Fruit fly (Drosophila melanogaster) whole organism, embryonic: ENCODE data around the gene CG13850.
A peak's percentile ranks its signal among the peaks of the same experiment; 100 is the strongest.

Experiments used
- B-H1 ChIP-seq: fragments of 200-800 bp; sonication (Bioruptor generic); IDR thresholded peaks from 3 replicates; pipeline ENCODE4 v1.3.6; 2022; ENCODE audit warnings: missing biosample characterization, missing genetic modification characterization
- CG10321 ChIP-seq: fragments of 200-800 bp; sonication (Bioruptor generic); IDR thresholded peaks from 2 replicates; pipeline ENCODE4 v1.3.6; 2022; ENCODE audit warnings: missing biosample characterization, missing genetic modification characterization
- CG10431 ChIP-seq: fragments of 200-800 bp; sonication (Bioruptor generic); optimal IDR thresholded peaks from 3 replicates; lab custom pipeline; 2018; ENCODE audit warnings: missing biosample characterization, mild to moderate bottlenecking, missing genetic modification characterization
- CG11093 ChIP-seq: fragments of 200-800 bp; sonication (Bioruptor generic); IDR thresholded peaks from 3 replicates; pipeline ENCODE4 v1.3.6; 2022; ENCODE audit warnings: missing biosample characterization, missing genetic modification characterization
- CG12769 ChIP-seq: fragments of 200-800 bp; sonication (Bioruptor generic); optimal IDR thresholded peaks from 2 replicates; lab custom pipeline; 2019; ENCODE audit warnings: missing biosample characterization, mild to moderate bottlenecking, missing genetic modification characterization, moderate library complexity
- CG13775 ChIP-seq: fragments of 200-800 bp; sonication (Bioruptor generic); optimal IDR thresholded peaks from 3 replicates; lab custom pipeline; 2017; ENCODE audit warnings: missing biosample characterization, mild to moderate bottlenecking, missing genetic modification characterization
- CG14050 ChIP-seq: fragments of 200-800 bp; sonication (Bioruptor generic); IDR thresholded peaks from 3 replicates; pipeline ENCODE4 v1.3.6; 2022; ENCODE audit warnings: missing biosample characterization, missing genetic modification characterization
- CG15073 ChIP-seq: fragments of 200-800 bp; sonication (Bioruptor generic); optimal IDR thresholded peaks from 2 replicates; lab custom pipeline; 2016; ENCODE audit warnings: missing biosample characterization, missing genetic modification characterization
- CG1602 ChIP-seq: fragments of 200-800 bp; sonication (Bioruptor generic); optimal IDR thresholded peaks from 3 replicates; lab custom pipeline; 2016; ENCODE audit warnings: missing biosample characterization, missing genetic modification characterization
- CG16815 ChIP-seq: fragments of 200-800 bp; sonication (Bioruptor generic); optimal IDR thresholded peaks from 3 replicates; lab custom pipeline; 2017; ENCODE audit warnings: missing biosample characterization, mild to moderate bottlenecking, missing genetic modification characterization
- CG17802 ChIP-seq: fragments of 200-800 bp; sonication (Bioruptor generic); optimal IDR thresholded peaks from 2 replicates; lab custom pipeline; 2018; ENCODE audit warnings: missing biosample characterization, mild to moderate bottlenecking, missing genetic modification characterization, moderate library complexity
- CG1832 ChIP-seq: fragments of 200-800 bp; sonication (Bioruptor generic); optimal IDR thresholded peaks from 2 replicates; lab custom pipeline; 2017; ENCODE audit warnings: missing biosample characterization, mild to moderate bottlenecking, missing genetic modification characterization, inconsistent platforms
- CG31224 ChIP-seq: fragments of 200-800 bp; sonication (Bioruptor generic); IDR thresholded peaks from 2 replicates; pipeline ENCODE4 v1.3.6; 2022; ENCODE audit warnings: missing biosample characterization, missing genetic modification characterization
- CG31441 ChIP-seq: fragments of 200-800 bp; sonication (Bioruptor generic); IDR thresholded peaks from 2 replicates; pipeline ENCODE4 v1.3.6; 2022; ENCODE audit warnings: missing biosample characterization, missing genetic modification characterization
- CG3281 ChIP-seq: fragments of 200-800 bp; sonication (Bioruptor generic); optimal IDR thresholded peaks from 3 replicates; lab custom pipeline; 2017; ENCODE audit warnings: missing biosample characterization, mild to moderate bottlenecking, missing genetic modification characterization
- CG3726 ChIP-seq: fragments of 200-800 bp; sonication (Bioruptor generic); IDR thresholded peaks from 3 replicates; pipeline ENCODE4, ENCODE4 v1.3.6; 2022; ENCODE audit warnings: missing biosample characterization, missing genetic modification characterization
- CG4328 ChIP-seq: fragments of 200-800 bp; sonication (Bioruptor generic); optimal IDR thresholded peaks from 3 replicates; lab custom pipeline; 2017; ENCODE audit warnings: missing biosample characterization, missing genetic modification reagents, missing genetic modification characterization
- CG5245 ChIP-seq: fragments of 200-800 bp; sonication (Bioruptor generic); optimal IDR thresholded peaks from 3 replicates; lab custom pipeline; 2016; ENCODE audit warnings: missing biosample characterization, missing genetic modification characterization
- CG8290 ChIP-seq, 3 experiments: fragments of 200-800 bp; sonication (Bioruptor generic); optimal IDR thresholded peaks; 2 replicates each; lab custom pipeline; 2016 to 2019; ENCODE audit warnings: missing biosample characterization in 3 of 3, missing genetic modification characterization in 3 of 3, mild to moderate bottlenecking in 2 of 3, moderate library complexity in 1 of 3
- Chrac-16 ChIP-seq: fragments of 200-800 bp; sonication (Bioruptor generic); optimal IDR thresholded peaks from 3 replicates; lab custom pipeline; 2016; ENCODE audit warnings: missing biosample characterization, missing genetic modification characterization
- Deaf1 ChIP-seq: fragments of 200-800 bp; optimal IDR thresholded peaks from 3 replicates; lab custom pipeline; 2019; ENCODE audit warnings: missing biosample characterization, mild to moderate bottlenecking, missing genetic modification characterization, moderate library complexity
- Dek ChIP-seq: fragments of 200-800 bp; sonication (Bioruptor generic); optimal IDR thresholded peaks from 3 replicates; lab custom pipeline; 2019; ENCODE audit warnings: missing biosample characterization, mild to moderate bottlenecking, missing genetic modification characterization, moderate library complexity
- Dip3 ChIP-seq: fragments of 200-800 bp; sonication (Bioruptor generic); optimal IDR thresholded peaks from 3 replicates; lab custom pipeline; 2016; ENCODE audit warnings: missing biosample characterization, missing genetic modification characterization
- HHEX ChIP-seq: fragments of 200-800 bp; sonication (Bioruptor generic); optimal IDR thresholded peaks from 3 replicates; lab custom pipeline; 2017; ENCODE audit warnings: missing biosample characterization, mild to moderate bottlenecking, missing genetic modification characterization, missing genetic modification reagents
- Hand ChIP-seq: fragments of 200-800 bp; sonication (Bioruptor generic); optimal IDR thresholded peaks from 2 replicates; lab custom pipeline; 2017; ENCODE audit warnings: mild to moderate bottlenecking, missing biosample characterization, missing genetic modification reagents, missing genetic modification characterization
- Jarid2 ChIP-seq: fragments of 200-800 bp; sonication (Bioruptor generic); optimal IDR thresholded peaks from 3 replicates; lab custom pipeline; 2017; ENCODE audit warnings: mild to moderate bottlenecking, missing biosample characterization, missing genetic modification reagents, missing genetic modification characterization
- Mad ChIP-seq: fragments of 200-800 bp; sonication (Bioruptor generic); optimal IDR thresholded peaks from 2 replicates; lab custom pipeline; 2016; ENCODE audit warnings: missing biosample characterization, missing genetic modification characterization
- NC2β ChIP-seq: fragments of 200-800 bp; sonication (Bioruptor generic); optimal IDR thresholded peaks from 2 replicates; lab custom pipeline; 2016; ENCODE audit warnings: missing biosample characterization, missing genetic modification characterization
- Nf-YA ChIP-seq: fragments of 200-800 bp; sonication (Bioruptor generic); IDR thresholded peaks from 2 replicates; pipeline ENCODE4 v1.3.6; 2022; ENCODE audit warnings: missing biosample characterization, missing genetic modification characterization
- NfI ChIP-seq: fragments of 200-800 bp; sonication (Bioruptor generic); optimal IDR thresholded peaks from 3 replicates; lab custom pipeline; 2018; ENCODE audit warnings: missing biosample characterization, mild to moderate bottlenecking, missing genetic modification characterization, moderate library complexity
- Six4 ChIP-seq: fragments of 200-800 bp; sonication (Bioruptor generic); optimal IDR thresholded peaks from 2 replicates; lab custom pipeline; 2016; ENCODE audit warnings: missing biosample characterization, missing genetic modification characterization
- bcd ChIP-seq: fragments of 200-800 bp; sonication (Bioruptor generic); optimal IDR thresholded peaks from 2 replicates; lab custom pipeline; 2017; ENCODE audit warnings: missing biosample characterization, mild to moderate bottlenecking, missing genetic modification characterization
- caup ChIP-seq: fragments of 200-800 bp; sonication (Bioruptor generic); optimal IDR thresholded peaks from 3 replicates; lab custom pipeline; 2017; ENCODE audit warnings: missing biosample characterization, mild to moderate bottlenecking, missing genetic modification characterization, moderate library complexity; ENCODE audit not compliant: severe bottlenecking
- chif ChIP-seq, 2 experiments: fragments of 200-800 bp; sonication (Bioruptor generic); optimal IDR thresholded peaks; 3 replicates each; lab custom pipeline; 2016; ENCODE audit warnings: missing biosample characterization in 2 of 2, missing genetic modification characterization in 2 of 2
- gem ChIP-seq: fragments of 200-800 bp; sonication (Bioruptor generic); optimal IDR thresholded peaks from 2 replicates; lab custom pipeline; 2019; ENCODE audit warnings: missing biosample characterization, mild to moderate bottlenecking, missing genetic modification characterization, moderate library complexity
- gsb ChIP-seq: fragments of 200-800 bp; sonication (Bioruptor generic); IDR thresholded peaks from 2 replicates; pipeline ENCODE4 v1.3.6; 2022; ENCODE audit warnings: missing biosample characterization, missing genetic modification characterization
- ind ChIP-seq: fragments of 200-800 bp; sonication (Bioruptor generic); optimal IDR thresholded peaks from 3 replicates; lab custom pipeline; 2016; ENCODE audit warnings: missing biosample characterization, missing genetic modification characterization
- klu ChIP-seq: fragments of 200-800 bp; sonication (Bioruptor generic); IDR thresholded peaks from 2 replicates; pipeline ENCODE4 v1.3.6; 2022; ENCODE audit warnings: missing biosample characterization, missing genetic modification characterization
- lbe ChIP-seq: fragments of 200-800 bp; sonication (Bioruptor generic); optimal IDR thresholded peaks from 2 replicates; lab custom pipeline; 2016; ENCODE audit warnings: missing biosample characterization, mild to moderate bottlenecking, missing genetic modification characterization
- lilli ChIP-seq: fragments of 200-800 bp; sonication (Bioruptor generic); optimal IDR thresholded peaks from 3 replicates; lab custom pipeline; 2016; ENCODE audit warnings: missing biosample characterization, missing genetic modification characterization
- lola ChIP-seq, 3 experiments: fragments of >200 bp in 2 of 3; fragments of 200-800 bp in 1 of 3; sonication (Bioruptor generic) in 1 of 3; optimal IDR thresholded peaks; 2 replicates each; lab custom pipeline; 2017 to 2019; ENCODE audit warnings: missing biosample characterization in 3 of 3, missing genetic modification characterization in 3 of 3, mild to moderate bottlenecking in 1 of 3, moderate library complexity in 1 of 3
- nau ChIP-seq: fragments of 200-800 bp; sonication (Bioruptor generic); optimal IDR thresholded peaks from 3 replicates; lab custom pipeline; 2017; ENCODE audit warnings: missing biosample characterization, mild to moderate bottlenecking, missing genetic modification characterization, missing genetic modification reagents
- oc ChIP-seq: fragments of 200-800 bp; sonication (Bioruptor generic); optimal IDR thresholded peaks from 2 replicates; lab custom pipeline; 2018; ENCODE audit warnings: missing biosample characterization, mild to moderate bottlenecking, missing genetic modification characterization, moderate library complexity
- pros ChIP-seq: fragments of 200-800 bp; sonication (Bioruptor generic); optimal IDR thresholded peaks from 3 replicates; lab custom pipeline; 2019; ENCODE audit warnings: missing biosample characterization, mild to moderate bottlenecking, missing genetic modification characterization, moderate library complexity
- sim ChIP-seq: fragments of 200-800 bp; sonication (Bioruptor generic); IDR thresholded peaks from 2 replicates; pipeline ENCODE4 v1.3.6; 2022; ENCODE audit warnings: missing biosample characterization, missing genetic modification characterization
- toy ChIP-seq: fragments of 200-800 bp; sonication (Bioruptor generic); IDR thresholded peaks from 2 replicates; pipeline ENCODE4 v1.3.6; 2022; ENCODE audit warnings: missing biosample characterization, missing genetic modification characterization
- wor ChIP-seq: fragments of 200-800 bp; sonication (Bioruptor generic); IDR thresholded peaks from 2 replicates; pipeline ENCODE4 v1.3.6; 2022; ENCODE audit warnings: missing biosample characterization, missing genetic modification characterization
- zen ChIP-seq: fragments of 200-800 bp; sonication (Bioruptor generic); optimal IDR thresholded peaks from 3 replicates; lab custom pipeline; 2018; ENCODE audit warnings: missing biosample characterization, mild to moderate bottlenecking, missing genetic modification characterization, moderate library complexity

The CG13850 gene

DNA sequence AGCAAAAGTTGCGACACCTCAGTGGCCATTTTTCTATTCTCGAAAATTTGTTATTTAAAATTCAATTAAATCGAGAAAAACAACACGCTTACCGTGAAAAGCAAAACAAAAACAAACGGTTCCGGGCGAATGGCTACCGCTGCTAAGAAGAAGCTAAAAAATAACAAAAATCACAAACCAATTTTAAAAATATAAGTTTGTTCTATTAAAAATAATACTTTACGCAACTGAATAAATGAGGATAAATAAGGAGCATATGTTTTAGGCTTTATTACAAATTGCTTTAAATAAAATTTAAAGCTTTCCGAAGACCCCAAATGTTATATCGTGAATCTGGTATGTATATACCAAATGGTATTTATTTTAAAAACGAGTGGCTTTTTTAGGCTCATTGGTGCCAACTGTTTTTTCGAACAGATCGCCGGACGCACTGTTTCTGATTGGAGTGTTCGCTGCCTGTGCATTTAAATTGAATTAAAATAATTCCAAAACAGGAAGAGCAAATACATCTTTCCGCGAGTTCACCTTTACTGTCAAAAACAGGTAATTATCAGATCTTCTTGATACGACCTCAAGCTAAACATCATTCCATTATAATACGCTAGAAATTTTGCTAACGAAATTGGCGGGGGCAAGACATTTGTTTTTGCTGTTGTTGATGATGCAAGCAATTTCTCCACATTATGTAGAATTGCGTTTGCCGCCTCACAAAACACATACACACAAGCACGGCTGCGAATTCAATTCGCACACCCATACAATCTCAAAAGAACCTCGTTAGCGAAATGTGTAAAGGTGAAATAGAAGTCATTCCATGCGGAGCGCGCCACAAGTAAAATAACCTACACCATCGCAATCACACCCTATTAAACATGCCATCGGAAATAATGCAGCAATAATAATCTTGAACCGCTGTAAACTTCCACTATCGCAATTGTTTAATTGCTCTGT is 43.3 kb downstream of the CG13850 start, which contains the start of the genes Polr3F and PyK (continued):
- TF ChIP-seq CG8290 (GFP tag; optimal IDR thresholded peaks at IDR 0.05; lab: Kevin White, UChicago) (no peak), CG8290 (tag; optimal IDR thresholded peaks at IDR 0.05; lab: Kevin White, UChicago) (peak in 1 of 2 experiments; percentile 40), ind (peak; percentile 14), CG16815 (GFP tag; lab: Kevin White, UChicago) (no peak), CG3281 (no peak), Chrac-16 (GFP tag; lab: Kevin White, UChicago) (peak; percentile 8), gsb (GFP tag; lab: Robert Waterston, UW) (no peak), toy (GFP tag; lab: Robert Waterston, UW) (no peak), pros (GFP tag; lab: Kevin White, UChicago) (no peak), oc (no peak), CG31224 (GFP tag; lab: Robert Waterston, UW) (no peak), CG17802 (tag; lab: Kevin White, UChicago) (no peak), Six4 (GFP tag; lab: Kevin White, UChicago) (no peak), wor (no peak), caup (GFP tag; lab: Kevin White, UChicago) (peak; percentile 38), CG5245 (no peak), CG11093 (GFP tag; lab: Robert Waterston, UW) (no peak), Mad (GFP tag; lab: Kevin White, UChicago) (no peak), CG1602 (GFP tag; lab: Kevin White, UChicago) (no peak), Jarid2 (GFP tag; lab: Kevin White, UChicago) (peak; percentile 64), nau (no peak), sim (GFP tag; lab: Robert Waterston, UW) (no peak), lbe (GFP tag; lab: Kevin White, UChicago) (peak; percentile 32), zen (tag; lab: Kevin White, UChicago) (peak; percentile 28), CG13775 (GFP tag; lab: Kevin White, UChicago) (peak; percentile 40), Hand (GFP tag; lab: Kevin White, UChicago) (no peak), CG1832 (GFP tag; lab: Kevin White, UChicago) (no peak), CG10431 (no peak), NC2β (GFP tag; lab: Kevin White, UChicago) (no peak), CG31441 (GFP tag; lab: Robert Waterston, UW) (peak; percentile 50; the same call in 1 of the 2 replicates), bcd (GFP tag; lab: Kevin White, UChicago) (no peak), CG4328 (no peak), CG10321 (GFP tag; lab: Robert Waterston, UW) (no peak), B-H1 (GFP tag; lab: Robert Waterston, UW) (no peak), HHEX (GFP tag; lab: Kevin White, UChicago) (peak; percentile 14), gem (peak; percentile 59), CG3726 (GFP tag; lab: Robert Waterston, UW) (no peak), klu (GFP tag; lab: Robert Waterston, UW) (no peak), Deaf1 (tag; lab: Kevin White, UChicago) (peak; percentile 2), CG14050 (no peak), lola (GFP tag; optimal IDR thresholded peaks at IDR 0.05; lab: Kevin White, UChicago) (no peak), Nf-YA (no peak), Dip3 (GFP tag; lab: Kevin White, UChicago) (peak; percentile 10), NfI (no peak), CG12769 (tag; lab: Kevin White, UChicago) (no peak), lilli (peak; percentile 56), CG15073 (GFP tag; lab: Kevin White, UChicago) (no peak), chif (GFP tag; optimal IDR thresholded peaks at IDR 0.05; lab: Kevin White, UChicago) (no peak), Dek (tag; lab: Kevin White, UChicago) (peak; percentile 3)
